Worm (Caenorhabditis elegans) whole organism, L2 larva: ENCODE results near the gene F36H1.3.
A peak's percentile ranks its signal among the peaks of the same experiment; 100 is the strongest.

Source experiments
- C34F6.9 ChIP-seq: fragments of 150-350 bp; optimal IDR thresholded peaks from 2 replicates; lab custom pipeline; 2014; ENCODE audit warnings: missing biosample characterization, missing genetic modification characterization
- F13H6.1 ChIP-seq: sonication (generic microtip); optimal IDR thresholded peaks from 2 replicates; lab custom pipeline; 2016; ENCODE audit warnings: missing genetic modification characterization, missing compliant biosample characterization
- R02D3.7 ChIP-seq: fragments of 150-350 bp; optimal IDR thresholded peaks from 2 replicates; lab custom pipeline; 2014; ENCODE audit warnings: missing biosample characterization, missing genetic modification characterization
- Y55F3AM.14 ChIP-seq: fragments of 200-800 bp; sonication (Bioruptor generic); optimal IDR thresholded peaks from 2 replicates; lab custom pipeline; 2018; ENCODE audit warnings: mild to moderate bottlenecking, missing genetic modification characterization, missing compliant biosample characterization
- ZK546.5 ChIP-seq: sonication (generic microtip); optimal IDR thresholded peaks from 2 replicates; lab custom pipeline; 2017; ENCODE audit warnings: missing biosample characterization, missing genetic modification characterization
- alr-1 ChIP-seq: fragments of 150-350 bp; optimal IDR thresholded peaks from 2 replicates; lab custom pipeline; 2014; ENCODE audit warnings: missing biosample characterization, missing genetic modification characterization
- aly-2 ChIP-seq: fragments of 150-350 bp; optimal IDR thresholded peaks from 2 replicates; lab custom pipeline; 2014; ENCODE audit warnings: missing biosample characterization, missing genetic modification characterization
- ama-1 ChIP-seq: fragments of 150-350 bp; optimal IDR thresholded peaks from 2 replicates; lab custom pipeline; 2018; ENCODE audit warnings: inconsistent platforms
- blmp-1 ChIP-seq: sonication (generic microtip); optimal IDR thresholded peaks from 2 replicates; lab custom pipeline; 2017; ENCODE audit warnings: missing genetic modification characterization, mild to moderate bottlenecking, missing compliant biosample characterization, antibody characterized with exemption, moderate library complexity; ENCODE audit not compliant: insufficient read depth
- ceh-16 ChIP-seq: fragments of 150-350 bp; optimal IDR thresholded peaks from 2 replicates; lab custom pipeline; 2014; ENCODE audit warnings: missing biosample characterization, missing genetic modification characterization
- ceh-82 ChIP-seq: fragments of 150-350 bp; optimal IDR thresholded peaks from 2 replicates; lab custom pipeline; 2014; ENCODE audit warnings: missing biosample characterization, missing genetic modification characterization
- crh-2 ChIP-seq: sonication (generic microtip); optimal IDR thresholded peaks from 2 replicates; lab custom pipeline; 2017; ENCODE audit warnings: missing biosample characterization, missing genetic modification characterization
- dmd-4 ChIP-seq: sonication (generic microtip); optimal IDR thresholded peaks from 2 replicates; lab custom pipeline; 2017; ENCODE audit warnings: missing biosample characterization, missing genetic modification characterization
- egl-27 ChIP-seq: sonication (generic microtip); optimal IDR thresholded peaks from 3 replicates; lab custom pipeline; 2017; ENCODE audit warnings: missing biosample characterization, missing genetic modification reagents, missing genetic modification characterization
- elt-1 ChIP-seq: fragments of 150-350 bp; optimal IDR thresholded peaks from 2 replicates; lab custom pipeline; 2014; ENCODE audit warnings: missing biosample characterization, missing genetic modification characterization
- elt-3 ChIP-seq: sonication (generic microtip); optimal IDR thresholded peaks from 2 replicates; lab custom pipeline; 2017; ENCODE audit warnings: missing biosample characterization, missing genetic modification characterization
- fos-1 ChIP-seq: fragments of 150-350 bp; optimal IDR thresholded peaks from 2 replicates; lab custom pipeline; 2014; ENCODE audit warnings: missing biosample characterization, missing genetic modification characterization
- gmeb-1 ChIP-seq: fragments of 150-350 bp; optimal IDR thresholded peaks from 2 replicates; lab custom pipeline; 2014; ENCODE audit warnings: missing biosample characterization, missing genetic modification characterization
- lin-11 ChIP-seq: fragments of 150-350 bp; sonication (generic microtip); optimal IDR thresholded peaks from 2 replicates; lab custom pipeline; 2014; ENCODE audit warnings: missing biosample characterization, missing genetic modification characterization, inconsistent platforms, mixed read lengths
- lin-13 ChIP-seq: fragments of 150-350 bp; optimal IDR thresholded peaks from 2 replicates; lab custom pipeline; 2014; ENCODE audit warnings: missing biosample characterization, missing genetic modification reagents, missing genetic modification characterization
- lin-39 ChIP-seq: fragments of 150-350 bp; optimal IDR thresholded peaks from 2 replicates; lab custom pipeline; 2014; ENCODE audit warnings: missing biosample characterization, missing genetic modification reagents, missing genetic modification characterization
- lsy-2 ChIP-seq, 2 experiments: fragments of 150-350 bp in 1 of 2; sonication (generic microtip) in 1 of 2; optimal IDR thresholded peaks; 2 replicates each; lab custom pipeline; 2014 to 2017; ENCODE audit warnings: missing biosample characterization in 2 of 2, missing genetic modification characterization in 2 of 2
- mab-5 ChIP-seq: fragments of 150-350 bp; optimal IDR thresholded peaks from 2 replicates; lab custom pipeline; 2014; ENCODE audit warnings: missing biosample characterization, missing genetic modification characterization
- mbf-1 ChIP-seq: sonication (generic microtip); optimal IDR thresholded peaks from 2 replicates; lab custom pipeline; 2017; ENCODE audit warnings: missing biosample characterization, missing genetic modification characterization
- mdl-1 ChIP-seq, 2 experiments: fragments of 150-350 bp in 1 of 2; sonication (generic microtip) in 1 of 2; optimal IDR thresholded peaks; 2 replicates each; lab custom pipeline; 2017; ENCODE audit warnings: missing biosample characterization in 2 of 2, missing genetic modification characterization in 2 of 2
- nhr-10 ChIP-seq: sonication (generic microtip); optimal IDR thresholded peaks from 2 replicates; lab custom pipeline; 2017; ENCODE audit warnings: missing biosample characterization, missing genetic modification characterization
- nhr-11 ChIP-seq: fragments of 150-350 bp; optimal IDR thresholded peaks from 2 replicates; lab custom pipeline; 2014; ENCODE audit warnings: missing biosample characterization, missing genetic modification characterization
- nhr-12 ChIP-seq: fragments of 150-350 bp; optimal IDR thresholded peaks from 2 replicates; lab custom pipeline; 2014; ENCODE audit warnings: missing biosample characterization, missing genetic modification characterization
- nhr-129 ChIP-seq: fragments of 150-350 bp; optimal IDR thresholded peaks from 2 replicates; lab custom pipeline; 2014; ENCODE audit warnings: missing biosample characterization, missing genetic modification characterization
- nhr-21 ChIP-seq: fragments of 150-350 bp; optimal IDR thresholded peaks from 2 replicates; lab custom pipeline; 2014; ENCODE audit warnings: missing biosample characterization, missing genetic modification characterization
- nhr-23 ChIP-seq: fragments of 150-350 bp; optimal IDR thresholded peaks from 2 replicates; lab custom pipeline; 2014; ENCODE audit warnings: missing biosample characterization, missing genetic modification reagents, missing genetic modification characterization
- nhr-237 ChIP-seq: fragments of 150-350 bp; optimal IDR thresholded peaks from 2 replicates; lab custom pipeline; 2014; ENCODE audit warnings: missing biosample characterization, missing genetic modification characterization
- nhr-25 ChIP-seq: fragments of 150-350 bp; sonication (generic microtip); optimal IDR thresholded peaks from 3 replicates; lab custom pipeline; 2014; ENCODE audit warnings: missing biosample characterization, missing genetic modification characterization
- nhr-6 ChIP-seq: fragments of 150-350 bp; optimal IDR thresholded peaks from 2 replicates; lab custom pipeline; 2014; ENCODE audit warnings: missing biosample characterization, missing genetic modification characterization
- nhr-77 ChIP-seq: fragments of 150-350 bp; optimal IDR thresholded peaks from 2 replicates; lab custom pipeline; 2014; ENCODE audit warnings: missing biosample characterization, missing genetic modification characterization
- peb-1 ChIP-seq: fragments of 150-350 bp; optimal IDR thresholded peaks from 2 replicates; lab custom pipeline; 2014; ENCODE audit warnings: missing biosample characterization, missing genetic modification characterization
- sem-4 ChIP-seq: fragments of 150-350 bp; optimal IDR thresholded peaks from 2 replicates; lab custom pipeline; 2014; ENCODE audit warnings: missing biosample characterization, missing genetic modification reagents, missing genetic modification characterization
- skn-1 ChIP-seq: sonication (generic microtip); optimal IDR thresholded peaks from 2 replicates; lab custom pipeline; 2017; ENCODE audit warnings: missing biosample characterization, missing genetic modification characterization
- sma-3 ChIP-seq: sonication (generic microtip); optimal IDR thresholded peaks from 2 replicates; lab custom pipeline; 2016; ENCODE audit warnings: missing genetic modification reagents, missing genetic modification characterization, missing compliant biosample characterization
- sma-9 ChIP-seq, 2 experiments: fragments of 150-350 bp in 1 of 2; sonication (generic microtip) in 1 of 2; optimal IDR thresholded peaks; 2 replicates each; lab custom pipeline; 2014 to 2016; ENCODE audit warnings: missing genetic modification characterization in 2 of 2, mild to moderate bottlenecking in 1 of 2, missing biosample characterization in 1 of 2, missing compliant biosample characterization in 1 of 2, missing genetic modification reagents in 1 of 2, moderate library complexity in 1 of 2
- snpc-4 ChIP-seq: fragments of 150-350 bp; optimal IDR thresholded peaks from 2 replicates; lab custom pipeline; 2014; ENCODE audit warnings: missing biosample characterization, missing genetic modification characterization
- unc-39 ChIP-seq: fragments of 150-350 bp; optimal IDR thresholded peaks from 2 replicates; lab custom pipeline; 2014; ENCODE audit warnings: missing biosample characterization, missing genetic modification characterization
- unc-55 ChIP-seq: fragments of 150-350 bp; sonication (generic microtip); optimal IDR thresholded peaks from 3 replicates; lab custom pipeline; 2014; ENCODE audit warnings: missing biosample characterization, missing genetic modification reagents, missing genetic modification characterization
- unc-62 ChIP-seq: fragments of 150-350 bp; optimal IDR thresholded peaks from 2 replicates; lab custom pipeline; 2014; ENCODE audit warnings: missing biosample characterization, missing genetic modification reagents, missing genetic modification characterization
- zag-1 ChIP-seq: fragments of 150-350 bp; optimal IDR thresholded peaks from 2 replicates; lab custom pipeline; 2014; ENCODE audit warnings: missing biosample characterization, missing genetic modification characterization
- ztf-1 ChIP-seq: fragments of 200-800 bp; sonication (Bioruptor generic); conservative IDR thresholded peaks from 2 replicates; pipeline ENCODE4 v1.3.6; 2022; ENCODE audit warnings: missing genetic modification characterization, missing compliant biosample characterization
- ztf-11 ChIP-seq: sonication (generic microtip); optimal IDR thresholded peaks from 2 replicates; lab custom pipeline; 2017; ENCODE audit warnings: missing biosample characterization, missing genetic modification characterization
- ztf-4 ChIP-seq: fragments of 150-350 bp; optimal IDR thresholded peaks from 2 replicates; lab custom pipeline; 2014; ENCODE audit warnings: missing biosample characterization, missing genetic modification characterization

The F36H1.3 gene

ce11 chrIV:11067003-11067402 is 17.1 kb downstream of the F36H1.3 start, which contains the start of gene ttr-17:
Gene ttr-17 (minus strand): TSS chrIV:11067026.
- TF ChIP-seq nhr-21 (tag; lab: Kevin White, UChicago) (no peak), C34F6.9 (tag; lab: Kevin White, UChicago) (peak; percentile 7), skn-1 (tag; lab: Kevin White, UChicago) (no peak), mdl-1 (tag; optimal IDR thresholded peaks at IDR 0.05; lab: Kevin White, UChicago) (no peak), lsy-2 (tag; optimal IDR thresholded peaks at IDR 0.05; lab: Kevin White, UChicago) (peak in 1 of 2 experiments; percentile 43), sma-9 (GFP tag; optimal IDR thresholded peaks at IDR 0.05; lab: Kevin White, UChicago) (peak; percentile 50), sma-9 (tag; optimal IDR thresholded peaks at IDR 0.05; lab: Kevin White, UChicago) (no peak), F13H6.1 (tag; lab: Kevin White, UChicago) (peak; percentile 54), ama-1 (lab: Kevin White, UChicago) (peak; percentile 54), Y55F3AM.14 (GFP tag; lab: Kevin White, UChicago) (no peak), nhr-77 (no peak)

- TF ChIP-seq nhr-12 (tag; lab: Kevin White, UChicago) (no peak), dmd-4 (tag; lab: Kevin White, UChicago) (no peak), nhr-6 (tag; lab: Kevin White, UChicago) (peak; percentile 67), elt-3 (tag; lab: Kevin White, UChicago) (no peak), lin-13 (GFP tag; lab: Kevin White, UChicago) (no peak), elt-1 (tag; lab: Kevin White, UChicago) (no peak), unc-55 (no peak), lin-39 (tag; lab: Kevin White, UChicago) (no peak), mdl-1 (tag; optimal IDR thresholded peaks at IDR 0.05; lab: Kevin White, UChicago) (no peak), snpc-4 (tag; lab: Kevin White, UChicago) (no peak), C34F6.9 (tag; lab: Kevin White, UChicago) (peak; percentile 59), nhr-77 (no peak), mbf-1 (tag; lab: Kevin White, UChicago) (no peak), skn-1 (tag; lab: Kevin White, UChicago) (no peak), gmeb-1 (tag; lab: Kevin White, UChicago) (no peak), fos-1 (tag; lab: Kevin White, UChicago) (no peak), sma-3 (GFP tag; lab: Kevin White, UChicago) (no peak), lsy-2 (tag; optimal IDR thresholded peaks at IDR 0.05; lab: Kevin White, UChicago) (peak in 1 of 2 experiments; percentile 77), ztf-4 (tag; lab: Kevin White, UChicago) (peak; percentile 62), alr-1 (tag; lab: Kevin White, UChicago) (no peak), nhr-23 (no peak), crh-2 (tag; lab: Kevin White, UChicago) (no peak), nhr-10 (tag; lab: Kevin White, UChicago) (no peak), ztf-1 (GFP tag; lab: Robert Waterston, UW) (no peak), mab-5 (peak; percentile 58), unc-62 (peak; percentile 79), nhr-237 (tag; lab: Kevin White, UChicago) (no peak), nhr-11 (tag; lab: Kevin White, UChicago) (no peak), zag-1 (tag; lab: Kevin White, UChicago) (no peak), ceh-82 (tag; lab: Kevin White, UChicago) (no peak), nhr-21 (tag; lab: Kevin White, UChicago) (no peak), aly-2 (tag; lab: Kevin White, UChicago) (no peak), ZK546.5 (tag; lab: Kevin White, UChicago) (no peak), R02D3.7 (no peak), blmp-1 (tag; lab: Kevin White, UChicago) (no peak), ztf-11 (no peak), lin-11 (tag; lab: Kevin White, UChicago) (no peak), egl-27 (tag; lab: Kevin White, UChicago) (no peak), nhr-25 (tag; lab: Kevin White, UChicago) (no peak), nhr-129 (tag; lab: Kevin White, UChicago) (peak; percentile 87), Y55F3AM.14 (GFP tag; lab: Kevin White, UChicago) (no peak), ama-1 (lab: Kevin White, UChicago) (no peak), ceh-16 (tag; lab: Kevin White, UChicago) (no peak), F13H6.1 (tag; lab: Kevin White, UChicago) (peak; percentile 84), unc-39 (no peak), sem-4 (no peak), sma-9 (GFP tag; optimal IDR thresholded peaks at IDR 0.05; lab: Kevin White, UChicago) (peak; percentile 72), sma-9 (tag; optimal IDR thresholded peaks at IDR 0.05; lab: Kevin White, UChicago) (no peak), peb-1 (no peak)
Observed at ce11 chrIV:11068314-11068713, 18.4 kb downstream of the F36H1.3 start.
